Fruit fly (Drosophila melanogaster) S2 (cell line): ENCODE measurements around the gene GlcAT-S.

Source experiments
- CG8478 ChIP-seq: fragments of >200 bp; optimal IDR thresholded peaks from 2 replicates; lab custom pipeline; 2018
- CTCF ChIP-seq, 2 experiments: fragments of >200 bp; optimal IDR thresholded peaks; 2 replicates each; lab custom pipeline; 2018

DNA sequence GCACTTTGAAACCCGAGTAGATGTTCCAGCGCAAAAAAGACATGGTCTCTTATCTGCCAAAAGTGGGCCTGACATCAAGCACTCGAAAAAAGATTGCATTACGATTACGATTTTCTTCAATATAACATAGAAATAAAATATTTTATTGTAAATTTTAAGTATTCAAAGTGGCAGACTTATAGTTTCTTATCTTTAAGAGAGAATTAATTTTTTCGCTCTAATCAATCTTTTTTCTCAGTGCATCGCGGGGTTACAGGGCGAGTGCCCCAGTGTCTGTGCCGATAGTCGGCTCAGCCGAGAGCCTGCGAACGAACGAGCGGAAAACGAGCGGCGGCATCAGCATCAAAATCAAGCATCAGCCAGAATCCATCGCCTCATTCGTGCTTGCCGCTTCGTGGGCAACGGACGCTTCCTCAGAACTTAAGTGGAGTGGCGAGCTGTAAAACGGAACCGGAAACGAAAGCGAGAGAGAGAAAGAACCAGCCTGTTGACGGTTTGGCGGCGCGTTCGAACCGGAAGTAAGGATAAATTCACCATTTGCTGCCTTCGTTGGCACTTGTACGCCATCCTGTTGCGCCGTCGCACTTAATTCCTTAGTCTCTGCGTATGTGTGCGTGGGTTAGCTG, 17.7 kb downstream of the GlcAT-S start, which contains the start of gene Apoltp:
- TF ChIP-seq CTCF (optimal IDR thresholded peaks at IDR 0.05; lab: Kevin White, UChicago), result no peak
- TF ChIP-seq CG8478 (lab: Kevin White, UChicago), result no peak
